Worm (Caenorhabditis elegans) whole organism, late embryonic: ENCODE results near the gene sftd-3.

Source experiments
- C08G9.2 ChIP-seq: sonication (generic microtip); optimal IDR thresholded peaks from 2 replicates; lab custom pipeline; 2016; ENCODE audit warnings: mild to moderate bottlenecking, missing genetic modification characterization, moderate library complexity, missing compliant biosample characterization
- C38D4.7 ChIP-seq: fragments of 200-800 bp; sonication (Bioruptor generic); optimal IDR thresholded peaks from 2 replicates; lab custom pipeline; 2018; ENCODE audit warnings: mild to moderate bottlenecking, missing genetic modification characterization, moderate library complexity, missing compliant biosample characterization
- F13H6.1 ChIP-seq: sonication (generic microtip); optimal IDR thresholded peaks from 2 replicates; lab custom pipeline; 2016; ENCODE audit warnings: missing genetic modification characterization, missing compliant biosample characterization
- K02D7.2 ChIP-seq: sonication (generic microtip); optimal IDR thresholded peaks from 2 replicates; lab custom pipeline; 2017; ENCODE audit warnings: mild to moderate bottlenecking, missing genetic modification characterization, missing compliant biosample characterization
- ahr-1 ChIP-seq: sonication (generic microtip); optimal IDR thresholded peaks from 2 replicates; lab custom pipeline; 2016; ENCODE audit warnings: missing genetic modification characterization, missing compliant biosample characterization
- ceh-18 ChIP-seq: sonication (generic microtip); optimal IDR thresholded peaks from 2 replicates; lab custom pipeline; 2016; ENCODE audit warnings: missing genetic modification characterization, missing compliant biosample characterization
- ceh-2 ChIP-seq: sonication (generic microtip); optimal IDR thresholded peaks from 2 replicates; lab custom pipeline; 2016; ENCODE audit warnings: missing genotype, missing genetic modification characterization, missing compliant biosample characterization
- ceh-24 ChIP-seq: sonication (generic microtip); optimal IDR thresholded peaks from 2 replicates; lab custom pipeline; 2016; ENCODE audit warnings: mild to moderate bottlenecking, missing genetic modification characterization, missing compliant biosample characterization
- ceh-30 ChIP-seq: fragments of 150-350 bp; optimal IDR thresholded peaks from 2 replicates; lab custom pipeline; 2014; ENCODE audit warnings: missing biosample characterization, missing genetic modification characterization
- ceh-31 ChIP-seq: sonication (generic microtip); optimal IDR thresholded peaks from 2 replicates; lab custom pipeline; 2016; ENCODE audit warnings: missing genetic modification characterization, missing compliant biosample characterization
- ceh-45 ChIP-seq: fragments of 200-800 bp; sonication (Bioruptor generic); IDR thresholded peaks from 2 replicates; pipeline ENCODE4 v1.3.6; 2022; ENCODE audit warnings: missing genetic modification reagents, missing genetic modification characterization, missing compliant biosample characterization
- ceh-48 ChIP-seq: sonication (generic microtip); optimal IDR thresholded peaks from 2 replicates; lab custom pipeline; 2016; ENCODE audit warnings: missing genetic modification characterization, inconsistent platforms, missing compliant biosample characterization
- ceh-6 ChIP-seq: fragments of 200-800 bp; sonication (Bioruptor generic); optimal IDR thresholded peaks from 2 replicates; lab custom pipeline; 2018; ENCODE audit warnings: mild to moderate bottlenecking, missing genetic modification characterization, missing compliant biosample characterization
- ceh-9 ChIP-seq: sonication (generic microtip); optimal IDR thresholded peaks from 2 replicates; lab custom pipeline; 2016; ENCODE audit warnings: mild to moderate bottlenecking, missing genetic modification characterization, inconsistent platforms, missing compliant biosample characterization
- elt-2 ChIP-seq: sonication (generic microtip); optimal IDR thresholded peaks from 2 replicates; lab custom pipeline; 2016; ENCODE audit warnings: missing genetic modification reagents, missing genetic modification characterization, missing compliant biosample characterization
- ets-4 ChIP-seq: sonication (generic microtip); optimal IDR thresholded peaks from 2 replicates; lab custom pipeline; 2016; ENCODE audit warnings: missing genetic modification characterization, missing compliant biosample characterization
- eyg-1 ChIP-seq: sonication (generic microtip); optimal IDR thresholded peaks from 2 replicates; lab custom pipeline; 2016; ENCODE audit warnings: missing genotype, missing genetic modification characterization, missing compliant biosample characterization
- fax-1 ChIP-seq: sonication (generic microtip); optimal IDR thresholded peaks from 2 replicates; lab custom pipeline; 2016; ENCODE audit warnings: missing genotype, missing genetic modification characterization, missing compliant biosample characterization
- fkh-10 ChIP-seq: fragments of 150-350 bp; optimal IDR thresholded peaks from 2 replicates; lab custom pipeline; 2014; ENCODE audit warnings: missing biosample characterization, missing genetic modification reagents, missing genetic modification characterization
- fkh-6 ChIP-seq: sonication (generic microtip); optimal IDR thresholded peaks from 2 replicates; lab custom pipeline; 2016; ENCODE audit warnings: missing genetic modification characterization, missing compliant biosample characterization
- gmeb-2 ChIP-seq: sonication (generic microtip); optimal IDR thresholded peaks from 2 replicates; lab custom pipeline; 2016; ENCODE audit warnings: missing genetic modification characterization, inconsistent platforms, missing compliant biosample characterization
- hlh-13 ChIP-seq: fragments of 200-800 bp; sonication (Bioruptor generic); optimal IDR thresholded peaks from 2 replicates; lab custom pipeline; 2018; ENCODE audit warnings: mild to moderate bottlenecking, missing genetic modification characterization, missing compliant biosample characterization
- hlh-30 ChIP-seq: sonication (generic microtip); optimal IDR thresholded peaks from 2 replicates; lab custom pipeline; 2017; ENCODE audit warnings: antibody characterized with exemption, missing genetic modification characterization, missing compliant biosample characterization; ENCODE audit not compliant: insufficient read depth
- hlh-8 ChIP-seq: sonication (generic microtip); optimal IDR thresholded peaks from 2 replicates; lab custom pipeline; 2016; ENCODE audit warnings: missing genotype, missing genetic modification characterization, missing compliant biosample characterization
- lim-6 ChIP-seq: sonication (generic microtip); optimal IDR thresholded peaks from 2 replicates; lab custom pipeline; 2016; ENCODE audit warnings: missing genetic modification characterization, missing compliant biosample characterization
- madf-2 ChIP-seq: sonication (generic microtip); optimal IDR thresholded peaks from 2 replicates; lab custom pipeline; 2017; ENCODE audit warnings: missing genetic modification characterization, missing compliant biosample characterization
- mec-3 ChIP-seq: sonication (generic microtip); optimal IDR thresholded peaks from 2 replicates; lab custom pipeline; 2016; ENCODE audit warnings: borderline replicate concordance, missing genetic modification characterization, missing compliant biosample characterization
- nfya-1 ChIP-seq: sonication (generic microtip); optimal IDR thresholded peaks from 2 replicates; lab custom pipeline; 2017; ENCODE audit warnings: missing genetic modification characterization, mild to moderate bottlenecking, missing compliant biosample characterization, antibody characterized with exemption, moderate library complexity
- pat-9 ChIP-seq: fragments of 200-800 bp; sonication (Bioruptor generic); optimal IDR thresholded peaks from 2 replicates; lab custom pipeline; 2018; ENCODE audit warnings: mild to moderate bottlenecking, missing genetic modification characterization, moderate library complexity, missing compliant biosample characterization
- pha-4 ChIP-seq: fragments of 150-350 bp; optimal IDR thresholded peaks from 2 replicates; lab custom pipeline; 2018; ENCODE audit warnings: missing biosample characterization, missing genetic modification reagents, missing genetic modification characterization
- pqm-1 ChIP-seq: sonication (generic microtip); optimal IDR thresholded peaks from 2 replicates; lab custom pipeline; 2016; ENCODE audit warnings: missing genetic modification characterization, missing compliant biosample characterization
- pros-1 ChIP-seq: fragments of 150-350 bp; optimal IDR thresholded peaks from 2 replicates; lab custom pipeline; 2014; ENCODE audit warnings: missing biosample characterization, missing genetic modification reagents, missing genetic modification characterization
- ref-2 ChIP-seq: sonication (generic microtip); optimal IDR thresholded peaks from 2 replicates; lab custom pipeline; 2016; ENCODE audit warnings: missing genetic modification characterization, missing compliant biosample characterization
- sox-4 ChIP-seq: sonication (generic microtip); optimal IDR thresholded peaks from 2 replicates; lab custom pipeline; 2017; ENCODE audit warnings: mild to moderate bottlenecking, missing genetic modification characterization, inconsistent platforms, missing compliant biosample characterization
- syd-9 ChIP-seq: sonication (generic microtip); optimal IDR thresholded peaks from 2 replicates; lab custom pipeline; 2016; ENCODE audit warnings: mild to moderate bottlenecking, missing genetic modification characterization, moderate library complexity, missing compliant biosample characterization
- tbx-2 ChIP-seq: sonication (generic microtip); optimal IDR thresholded peaks from 2 replicates; lab custom pipeline; 2016; ENCODE audit warnings: missing genetic modification characterization, missing compliant biosample characterization
- tbx-7 ChIP-seq: sonication (generic microtip); optimal IDR thresholded peaks from 2 replicates; lab custom pipeline; 2016; ENCODE audit warnings: missing genotype, missing genetic modification characterization, missing compliant biosample characterization
- unc-3 ChIP-seq, 2 experiments: fragments of 200-800 bp in 1 of 2; sonication (Bioruptor generic) in 1 of 2; sonication (generic microtip) in 1 of 2; conservative IDR thresholded peaks in 1 of 2; optimal IDR thresholded peaks in 1 of 2; 2 replicates each; pipeline versions ENCODE4 v1.3.6 to Lab custom; 2016 to 2022; ENCODE audit warnings: missing compliant biosample characterization in 2 of 2, missing genetic modification characterization in 2 of 2, missing genetic modification reagents in 1 of 2
- unc-42 ChIP-seq: sonication (generic microtip); optimal IDR thresholded peaks from 2 replicates; lab custom pipeline; 2016; ENCODE audit warnings: missing genotype, missing genetic modification characterization, missing compliant biosample characterization
- unc-55 ChIP-seq: sonication (generic microtip); optimal IDR thresholded peaks from 2 replicates; lab custom pipeline; 2017; ENCODE audit warnings: missing biosample characterization, missing genetic modification reagents, missing genetic modification characterization
- unc-86 ChIP-seq: sonication (generic microtip); optimal IDR thresholded peaks from 2 replicates; lab custom pipeline; 2016; ENCODE audit warnings: missing genetic modification characterization, missing compliant biosample characterization
- zip-5 ChIP-seq: sonication (generic microtip); optimal IDR thresholded peaks from 2 replicates; lab custom pipeline; 2016; ENCODE audit warnings: missing genetic modification characterization, missing compliant biosample characterization
- ztf-16 ChIP-seq: sonication (generic microtip); optimal IDR thresholded peaks from 2 replicates; lab custom pipeline; 2017; ENCODE audit warnings: missing genetic modification characterization, missing compliant biosample characterization

Gene sftd-3

ce11 chrII:8992780-8993179, 28.8 kb upstream of the sftd-3 start, which contains the start of gene ooc-5:
Gene ooc-5 (plus strand): TSS chrII:8993160.
- TF ChIP-seq fkh-10 (GFP tag; lab: Kevin White, UChicago) (no peak), unc-42 (tag; lab: Kevin White, UChicago) (no peak), madf-2 (no peak), hlh-8 (tag; lab: Kevin White, UChicago) (no peak), tbx-7 (tag; lab: Kevin White, UChicago) (no peak), ceh-24 (no peak), ahr-1 (tag; lab: Kevin White, UChicago) (no peak), ceh-48 (tag; lab: Kevin White, UChicago) (no peak), hlh-30 (tag; lab: Kevin White, UChicago) (no peak), hlh-13 (GFP tag; lab: Kevin White, UChicago) (no peak), nfya-1 (tag; lab: Kevin White, UChicago) (no peak), elt-2 (no peak), ceh-2 (no peak), ceh-31 (no peak), ceh-45 (GFP tag; lab: Robert Waterston, UW) (no peak), pqm-1 (tag; lab: Kevin White, UChicago) (no peak), C38D4.7 (no peak), sox-4 (tag; lab: Kevin White, UChicago) (no peak), fax-1 (tag; lab: Kevin White, UChicago) (no peak)

- TF ChIP-seq ceh-30 = no peak
- TF ChIP-seq tbx-7 (tag; lab: Kevin White, UChicago) = no peak
- no peak for TF ChIP-seq K02D7.2 (tag; lab: Kevin White, UChicago)
- no peak for TF ChIP-seq ceh-9
- TF ChIP-seq mec-3 (tag; lab: Kevin White, UChicago) = no peak
- no peak for TF ChIP-seq C08G9.2 (tag; lab: Kevin White, UChicago)
- no peak for TF ChIP-seq gmeb-2
- no peak for TF ChIP-seq pha-4 (tag; lab: Kevin White, UChicago)
- no peak for TF ChIP-seq F13H6.1 (tag; lab: Kevin White, UChicago)
- TF ChIP-seq ceh-6 (GFP tag; lab: Kevin White, UChicago) = no peak
- TF ChIP-seq madf-2 = no peak
- TF ChIP-seq unc-42 (tag; lab: Kevin White, UChicago) = no peak
- no peak for TF ChIP-seq unc-86 (tag; lab: Kevin White, UChicago)
- no peak for TF ChIP-seq ets-4 (tag; lab: Kevin White, UChicago)
- TF ChIP-seq, all 69 proteins: peak for 0
Observed at ce11 chrII:8991602-8992001, 27.7 kb upstream of the sftd-3 start.

DNA sequence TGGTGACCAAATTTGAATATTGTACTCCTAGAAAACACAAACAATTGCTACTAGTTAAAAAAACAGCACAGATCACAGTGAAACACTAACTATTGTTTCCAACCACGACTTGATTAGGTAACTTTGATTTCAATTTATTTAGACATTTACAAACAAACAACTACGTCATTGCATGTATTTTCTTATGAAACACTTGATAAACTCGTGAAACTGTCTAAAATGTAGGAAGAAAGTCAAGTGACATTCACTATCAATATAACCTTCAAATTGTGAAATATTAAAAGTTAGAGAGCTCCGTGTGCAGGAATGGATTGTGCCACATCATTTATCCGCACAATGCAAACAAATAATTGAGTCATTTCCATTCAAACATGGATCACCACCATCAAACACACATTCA, 26.3 kb upstream of the sftd-3 start:
- TF ChIP-seq madf-2 (no peak), ceh-30 (no peak), pros-1 (no peak), fkh-6 (tag; lab: Kevin White, UChicago) (no peak), ztf-16 (tag; lab: Kevin White, UChicago) (no peak), tbx-2 (tag; lab: Kevin White, UChicago) (no peak), ceh-48 (tag; lab: Kevin White, UChicago) (no peak), unc-55 (no peak), unc-3 (GFP tag; conservative IDR thresholded peaks at IDR 0.05; lab: Robert Waterston, UW) (no peak), unc-3 (tag; optimal IDR thresholded peaks at IDR 0.05; lab: Kevin White, UChicago) (no peak), pha-4 (tag; lab: Kevin White, UChicago) (no peak), ceh-31 (no peak)

ce11 chrII:8989444-8989843, 25.5 kb upstream of the sftd-3 start, which contains the start of gene C18E9.9:
Gene C18E9.9 (minus strand): TSS chrII:8989544.
- TF ChIP-seq lim-6 (tag; lab: Kevin White, UChicago) (no peak), eyg-1 (no peak), pat-9 (no peak), zip-5 (tag; lab: Kevin White, UChicago) (no peak), ref-2 (no peak), tbx-2 (tag; lab: Kevin White, UChicago) (no peak), ahr-1 (tag; lab: Kevin White, UChicago) (no peak), ceh-18 (tag; lab: Kevin White, UChicago) (no peak), C38D4.7 (no peak), syd-9 (tag; lab: Kevin White, UChicago) (no peak), K02D7.2 (tag; lab: Kevin White, UChicago) (no peak), fkh-6 (tag; lab: Kevin White, UChicago) (no peak), unc-3 (GFP tag; conservative IDR thresholded peaks at IDR 0.05; lab: Robert Waterston, UW) (no peak), unc-3 (tag; optimal IDR thresholded peaks at IDR 0.05; lab: Kevin White, UChicago) (no peak), sox-4 (tag; lab: Kevin White, UChicago) (no peak)
